Fruit fly (Drosophila melanogaster) whole organism, wandering third instar larva: Measurements from ENCODE around the gene CG7423.

Source experiments
- CG32264 ChIP-seq: fragments of 200-800 bp; sonication (Bioruptor generic); optimal IDR thresholded peaks from 2 replicates; lab custom pipeline; 2016; ENCODE audit warnings: missing biosample characterization, missing genetic modification characterization
- CG9705 ChIP-seq: fragments of 200-800 bp; sonication (Bioruptor generic); optimal IDR thresholded peaks from 2 replicates; lab custom pipeline; 2018; ENCODE audit warnings: missing biosample characterization, mild to moderate bottlenecking, missing genetic modification characterization
- Dfd ChIP-seq: fragments of >200 bp; optimal IDR thresholded peaks from 2 replicates; lab custom pipeline; 2017; ENCODE audit warnings: missing biosample characterization, missing genetic modification characterization
- Dif ChIP-seq: fragments of 200-275, 200-300 bp; sonication (Bioruptor generic); optimal IDR thresholded peaks from 2 replicates; lab custom pipeline; 2018; ENCODE audit warnings: missing biosample characterization, missing genetic modification characterization; ENCODE audit not compliant: partially characterized antibody
- GATAd ChIP-seq: sonication (Bioruptor generic); optimal IDR thresholded peaks from 2 replicates; lab custom pipeline; 2016; ENCODE audit warnings: missing biosample characterization, missing genetic modification characterization
- HLH106 ChIP-seq: fragments of 200-800 bp; optimal IDR thresholded peaks from 3 replicates; lab custom pipeline; 2019; ENCODE audit warnings: missing biosample characterization, mild to moderate bottlenecking, missing genetic modification characterization, moderate library complexity
- Hnf4 ChIP-seq: fragments of 200-800 bp; sonication (Bioruptor generic); optimal IDR thresholded peaks from 2 replicates; lab custom pipeline; 2016; ENCODE audit warnings: missing biosample characterization, mild to moderate bottlenecking, missing genetic modification characterization
- Hr78 ChIP-seq: fragments of >200 bp; optimal IDR thresholded peaks from 2 replicates; lab custom pipeline; 2017; ENCODE audit warnings: missing biosample characterization, missing genetic modification characterization
- Jra ChIP-seq: sonication (Bioruptor generic); optimal IDR thresholded peaks from 2 replicates; lab custom pipeline; 2016; ENCODE audit warnings: missing biosample characterization, missing genetic modification characterization
- Mio ChIP-seq: sonication (Bioruptor generic); optimal IDR thresholded peaks from 2 replicates; lab custom pipeline; 2016; ENCODE audit warnings: missing biosample characterization, missing genetic modification characterization
- Myc ChIP-seq: fragments of >200 bp; optimal IDR thresholded peaks from 2 replicates; lab custom pipeline; 2017
- Rel ChIP-seq, 2 experiments: fragments of 200-800 bp; sonication (Bioruptor generic) in 1 of 2; optimal IDR thresholded peaks; 2 replicates in 1 of 2; 3 replicates in 1 of 2; lab custom pipeline; 2016 to 2019; ENCODE audit warnings: mild to moderate bottlenecking in 2 of 2, missing biosample characterization in 2 of 2, missing genetic modification characterization in 2 of 2, moderate library complexity in 1 of 2
- Sp1 ChIP-seq: fragments of 200-800 bp; sonication (Bioruptor generic); optimal IDR thresholded peaks from 3 replicates; lab custom pipeline; 2019; ENCODE audit warnings: missing biosample characterization, mild to moderate bottlenecking, missing genetic modification characterization, moderate library complexity
- br ChIP-seq: fragments of 200-800 bp; sonication (Bioruptor generic); optimal IDR thresholded peaks from 2 replicates; lab custom pipeline; 2016; ENCODE audit warnings: missing biosample characterization, missing genetic modification characterization
- dl ChIP-seq, 2 experiments: fragments of 175-275, 200-275 bp in 1 of 2; fragments of 200-275 bp in 1 of 2; sonication (Bioruptor generic); optimal IDR thresholded peaks; lab custom pipeline; 2018; ENCODE audit warnings: mild to moderate bottlenecking in 2 of 2, missing biosample characterization in 2 of 2, missing genetic modification characterization in 2 of 2, moderate library complexity in 2 of 2; ENCODE audit not compliant: partially characterized antibody in 2 of 2, insufficient read depth in 1 of 2
- dmrt93B ChIP-seq: fragments of 200-800 bp; sonication (Bioruptor generic); optimal IDR thresholded peaks from 2 replicates; lab custom pipeline; 2018; ENCODE audit warnings: missing biosample characterization, mild to moderate bottlenecking, missing genetic modification characterization
- foxo ChIP-seq, 2 experiments: fragments of 200-800 bp; sonication (Bioruptor generic); optimal IDR thresholded peaks; 2 replicates in 1 of 2; 3 replicates in 1 of 2; lab custom pipeline; 2016 to 2017; ENCODE audit warnings: missing biosample characterization in 2 of 2, missing genetic modification characterization in 2 of 2
- fru ChIP-seq: fragments of 200-800 bp; sonication (Bioruptor generic); optimal IDR thresholded peaks from 3 replicates; lab custom pipeline; 2016; ENCODE audit warnings: missing biosample characterization, mild to moderate bottlenecking, missing genetic modification characterization
- h ChIP-seq: fragments of 200-800 bp; sonication (Bioruptor generic); optimal IDR thresholded peaks from 3 replicates; lab custom pipeline; 2016; ENCODE audit warnings: missing biosample characterization, mild to moderate bottlenecking, missing genetic modification characterization
- lola ChIP-seq: fragments of >200 bp; optimal IDR thresholded peaks from 2 replicates; lab custom pipeline; 2017; ENCODE audit warnings: missing biosample characterization, missing genetic modification characterization
- pan ChIP-seq: fragments of >200 bp; optimal IDR thresholded peaks from 2 replicates; lab custom pipeline; 2017
- rgr ChIP-seq: fragments of 200-800 bp; sonication (Bioruptor generic); optimal IDR thresholded peaks from 3 replicates; lab custom pipeline; 2016; ENCODE audit warnings: missing biosample characterization, mild to moderate bottlenecking, missing genetic modification characterization
- sage ChIP-seq: fragments of 200-800 bp; sonication (Bioruptor generic); optimal IDR thresholded peaks from 2 replicates; lab custom pipeline; 2016; ENCODE audit warnings: missing biosample characterization, mild to moderate bottlenecking, missing genetic modification characterization
- tai ChIP-seq: sonication (Bioruptor generic); optimal IDR thresholded peaks from 2 replicates; lab custom pipeline; 2016; ENCODE audit warnings: missing biosample characterization, missing genetic modification characterization
- usp ChIP-seq: fragments of >200 bp; optimal IDR thresholded peaks from 2 replicates; lab custom pipeline; 2017; ENCODE audit warnings: missing biosample characterization, missing genetic modification characterization
- woc ChIP-seq: sonication (Bioruptor generic); optimal IDR thresholded peaks from 2 replicates; lab custom pipeline; 2016; ENCODE audit warnings: missing biosample characterization, mild to moderate bottlenecking, missing genetic modification characterization

Gene CG7423

DNA sequence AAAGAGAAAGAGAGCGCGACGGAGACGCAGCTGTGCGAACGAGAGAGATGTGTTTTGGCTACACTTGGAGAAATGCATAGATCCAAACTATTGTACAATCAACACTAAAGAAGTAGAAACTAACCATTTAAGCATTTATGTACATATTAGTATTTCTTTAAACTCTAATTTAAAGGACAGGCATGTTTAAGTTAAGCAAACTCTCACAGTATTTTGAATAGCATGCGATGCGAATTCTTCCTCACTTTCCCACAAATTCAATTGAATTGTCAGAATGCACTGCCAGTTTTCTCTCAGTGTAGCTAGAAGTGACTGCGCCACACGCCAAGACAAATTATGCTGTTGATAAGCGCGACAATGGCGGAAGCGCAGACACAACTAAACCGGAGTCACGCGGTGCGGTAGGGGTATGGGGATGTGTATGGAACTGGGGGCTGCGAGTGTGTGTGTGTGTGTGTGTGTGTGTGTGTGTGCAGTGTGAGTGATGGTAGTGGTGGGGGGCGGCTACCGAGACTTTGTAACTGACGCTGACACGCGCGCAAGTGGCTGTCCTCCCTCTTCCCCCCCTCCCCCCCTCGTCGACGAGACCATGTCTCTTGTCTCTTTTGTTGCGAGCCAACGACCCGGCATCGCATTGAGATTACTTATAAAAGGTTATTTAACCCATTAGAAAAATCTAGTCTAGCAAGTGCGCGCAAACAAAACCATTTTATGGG is 23.9 kb upstream of the CG7423 start:
- no peak for TF ChIP-seq usp (GFP tag; lab: Kevin White, UChicago)
- TF ChIP-seq Dfd (GFP tag; lab: Kevin White, UChicago) = peak; percentile 71
- TF ChIP-seq, all 38 proteins: peak for 1

DNA sequence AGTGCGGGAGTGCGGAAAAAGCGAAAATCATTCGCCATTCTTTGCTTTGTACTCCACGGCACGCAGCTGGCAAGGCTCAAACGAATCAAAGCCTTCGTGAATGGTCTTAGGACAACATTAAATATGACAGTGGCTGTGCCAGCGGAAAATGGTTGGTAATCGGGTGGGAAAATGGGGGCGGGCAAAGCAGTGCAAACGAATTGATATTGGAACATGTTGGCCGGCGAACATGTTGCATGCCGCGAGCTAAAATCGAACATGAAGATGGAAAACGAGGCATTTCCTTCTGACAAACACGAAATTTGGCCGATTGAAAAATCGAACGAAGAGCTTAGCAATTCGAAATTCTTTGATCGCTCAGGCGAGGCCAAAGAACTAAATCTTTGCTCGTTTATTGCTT is 13.1 kb upstream of the CG7423 start:
- no peak for TF ChIP-seq sage (GFP tag; lab: Kevin White, UChicago)
- TF ChIP-seq Jra (GFP tag; lab: Kevin White, UChicago) = no peak
- TF ChIP-seq h (GFP tag; lab: Kevin White, UChicago) = no peak
- no peak for TF ChIP-seq Hnf4
- no peak for TF ChIP-seq CG9705 (GFP tag; lab: Kevin White, UChicago)
- TF ChIP-seq Sp1 (GFP tag; lab: Kevin White, UChicago) = no peak
- TF ChIP-seq Rel (GFP tag; optimal IDR thresholded peaks at IDR 0.05; lab: Kevin White, UChicago) = no peak
- TF ChIP-seq Rel (tag; optimal IDR thresholded peaks at IDR 0.05; lab: Kevin White, UChicago) = no peak
- no peak for TF ChIP-seq HLH106

DNA sequence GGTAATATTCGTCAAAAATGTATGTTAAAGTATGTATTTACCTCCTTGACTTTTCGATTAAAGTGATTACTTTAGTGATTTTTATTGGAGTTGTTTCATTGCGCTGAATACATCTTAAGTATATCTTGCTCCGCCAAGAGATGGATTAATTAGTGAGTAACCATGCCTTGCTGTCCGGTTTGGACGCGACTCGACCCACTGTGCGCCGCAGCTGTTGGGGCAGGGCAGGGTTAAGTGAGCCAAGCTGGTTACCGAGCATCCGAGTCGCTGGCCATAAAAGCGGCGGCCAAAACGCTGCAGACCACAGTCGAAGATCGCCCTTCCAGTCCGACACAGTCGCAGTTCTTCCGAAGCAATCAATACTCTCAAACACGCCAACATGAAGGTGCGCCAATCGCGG is 1.7 kb downstream of the CG7423 start, which contains the start of gene CG14191:
TSS of gene CG14191 (plus strand) at position 301 of the 400 bp plus-strand sequence.
- TF ChIP-seq sage (GFP tag; lab: Kevin White, UChicago) (no peak), GATAd (GFP tag; lab: Kevin White, UChicago) (no peak), tai (no peak), CG32264 (GFP tag; lab: Kevin White, UChicago) (no peak), woc (GFP tag; lab: Kevin White, UChicago) (no peak), lola (GFP tag; lab: Kevin White, UChicago) (no peak), Rel (GFP tag; optimal IDR thresholded peaks at IDR 0.05; lab: Kevin White, UChicago) (no peak), Rel (tag; optimal IDR thresholded peaks at IDR 0.05; lab: Kevin White, UChicago) (no peak), dl (GFP tag; optimal IDR thresholded peaks at IDR 0.05; lab: Kevin White, UChicago; ENCODE audit: insufficient read depth in 1 of 2, partially characterized antibody in 2 of 2) (no peak), dmrt93B (no peak), CG9705 (GFP tag; lab: Kevin White, UChicago) (no peak), foxo (GFP tag; optimal IDR thresholded peaks at IDR 0.05; lab: Kevin White, UChicago) (no peak)
- TF ChIP-seq, all 38 proteins: peak for 0

DNA sequence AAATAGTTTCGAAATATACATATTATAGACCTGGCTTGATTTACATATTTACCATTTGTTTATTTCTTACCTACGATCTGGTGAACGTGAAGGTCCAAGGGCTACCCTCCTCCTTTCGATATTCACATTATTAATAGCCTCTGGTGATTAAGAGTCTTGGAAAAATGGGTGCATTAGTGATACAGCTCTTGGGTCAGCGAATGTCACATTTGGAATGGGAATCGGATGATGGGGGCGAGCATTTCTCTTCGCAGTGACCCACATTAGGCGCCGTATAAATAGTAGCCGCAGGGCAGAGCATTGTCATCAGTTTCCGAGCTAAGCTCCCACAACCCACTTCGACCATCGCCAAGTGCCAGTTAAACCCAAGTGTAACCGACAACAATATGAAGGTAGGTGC is 5.7 kb downstream of the CG7423 start, which contains the start of gene CG7406:
TSS of gene CG7406 (plus strand) at position 301 of the 400 bp plus-strand sequence.
- TF ChIP-seq Mio (GFP tag; lab: Kevin White, UChicago) (no peak), dmrt93B (no peak), Hr78 (no peak)

DNA sequence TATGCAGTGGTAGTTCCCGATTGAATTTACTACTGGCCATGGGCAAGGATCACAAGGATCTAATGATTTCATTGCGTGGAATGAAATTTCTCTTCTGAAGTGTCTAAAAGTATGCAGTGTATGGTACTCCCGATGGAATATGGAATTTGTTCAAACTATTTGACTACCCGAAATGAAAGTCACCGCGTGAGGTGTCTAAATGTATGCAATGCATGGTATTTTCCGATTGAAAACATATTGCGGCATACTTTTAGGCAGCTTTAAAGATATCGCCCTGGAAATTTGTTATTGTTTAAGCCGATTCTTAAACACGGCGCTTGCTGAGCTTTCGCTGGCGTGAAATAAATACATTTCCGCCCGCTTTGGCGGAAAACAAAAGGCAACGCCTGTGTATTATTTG is 8.5 kb downstream of the CG7423 start:
- TF ChIP-seq tai = no peak
- no peak for TF ChIP-seq rgr (GFP tag; lab: Kevin White, UChicago)
- no peak for TF ChIP-seq pan
- no peak for TF ChIP-seq GATAd (GFP tag; lab: Kevin White, UChicago)
- no peak for TF ChIP-seq br (GFP tag; lab: Kevin White, UChicago)
- TF ChIP-seq fru (GFP tag; lab: Kevin White, UChicago) = no peak
- no peak for TF ChIP-seq Rel (GFP tag; optimal IDR thresholded peaks at IDR 0.05; lab: Kevin White, UChicago)
- TF ChIP-seq Rel (tag; optimal IDR thresholded peaks at IDR 0.05; lab: Kevin White, UChicago) = no peak
- no peak for TF ChIP-seq Jra (GFP tag; lab: Kevin White, UChicago)
- no peak for TF ChIP-seq CG32264 (GFP tag; lab: Kevin White, UChicago)
- TF ChIP-seq CG9705 (GFP tag; lab: Kevin White, UChicago) = no peak

DNA sequence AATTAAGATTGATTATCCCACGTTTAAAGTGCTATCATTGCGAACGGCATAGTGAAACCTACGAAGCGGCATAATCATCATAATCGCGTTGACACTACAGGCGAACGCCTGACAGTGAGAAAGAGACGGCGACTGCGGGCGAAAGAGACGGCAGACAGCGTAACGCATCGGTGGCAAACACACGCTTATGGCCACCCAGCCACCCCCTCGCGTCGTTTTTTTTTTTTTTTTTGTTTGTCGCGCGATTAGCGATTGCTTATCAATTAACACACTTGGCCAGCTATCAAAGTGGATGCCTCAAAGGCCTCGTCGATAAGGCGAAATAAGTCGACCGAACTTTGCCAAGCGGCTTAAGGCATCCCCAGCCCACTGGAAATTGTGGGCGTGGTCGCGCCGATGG is 9.2 kb downstream of the CG7423 start:
- peak; percentile 75 for TF ChIP-seq h (GFP tag; lab: Kevin White, UChicago)
- no peak for TF ChIP-seq pan

DNA sequence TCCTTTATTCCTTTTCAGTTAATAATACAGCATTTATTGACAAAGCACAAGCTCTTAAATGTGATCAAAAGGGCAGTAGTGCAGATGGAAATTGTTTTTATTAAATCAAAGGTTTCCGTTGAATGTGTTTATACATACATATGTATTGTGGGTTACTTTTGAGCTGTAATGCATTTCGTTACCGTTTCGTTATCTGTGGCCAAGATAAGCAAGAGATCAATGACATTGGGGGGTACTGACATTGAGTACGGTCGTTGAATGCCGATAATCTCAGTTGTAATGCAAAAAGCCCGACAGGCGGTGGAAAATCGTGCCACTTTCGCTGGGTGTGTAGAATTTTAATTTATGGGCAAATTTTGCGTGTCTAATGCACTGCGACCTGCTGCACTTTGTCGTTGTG is 10.1 kb downstream of the CG7423 start:
- TF ChIP-seq foxo (GFP tag; optimal IDR thresholded peaks at IDR 0.05; lab: Kevin White, UChicago) (no peak), Sp1 (GFP tag; lab: Kevin White, UChicago) (no peak), Dif (no peak), Myc (lab: Kevin White, UChicago) (no peak), h (GFP tag; lab: Kevin White, UChicago) (no peak), CG9705 (GFP tag; lab: Kevin White, UChicago) (no peak), HLH106 (no peak), woc (GFP tag; lab: Kevin White, UChicago) (no peak), br (GFP tag; lab: Kevin White, UChicago) (no peak), pan (no peak)
